Fruit fly (Drosophila melanogaster) whole organism, pupa: ENCODE data around the gene CG5934.

Experiments
- CG10348 ChIP-seq: fragments of 200-800 bp; sonication (Bioruptor generic); IDR thresholded peaks from 2 replicates; pipeline ENCODE4 v1.3.6; 2022; ENCODE audit warnings: missing biosample characterization, missing genetic modification characterization
- CG12605 ChIP-seq: fragments of 200-800 bp; sonication (Bioruptor generic); IDR thresholded peaks from 2 replicates; pipeline ENCODE4 v1.3.6; 2022; ENCODE audit warnings: missing biosample characterization, missing genetic modification characterization
- CG13204 ChIP-seq: fragments of 200-800 bp; sonication (Bioruptor generic); optimal IDR thresholded peaks from 2 replicates; lab custom pipeline; 2018; ENCODE audit warnings: missing biosample characterization, mild to moderate bottlenecking, missing genetic modification characterization, moderate library complexity
- CG14655 ChIP-seq: fragments of 200-800 bp; sonication (Bioruptor generic); optimal IDR thresholded peaks from 3 replicates; lab custom pipeline; 2017; ENCODE audit warnings: mild to moderate bottlenecking, missing biosample characterization, missing genetic modification reagents, missing genetic modification characterization
- CG15710 ChIP-seq: fragments of 200-800 bp; sonication (Bioruptor generic); optimal IDR thresholded peaks from 2 replicates; lab custom pipeline; 2018; ENCODE audit warnings: missing biosample characterization, mild to moderate bottlenecking, missing genetic modification characterization, moderate library complexity
- CG17806 ChIP-seq: fragments of 200-800 bp; sonication (Bioruptor generic); optimal IDR thresholded peaks from 2 replicates; lab custom pipeline; 2018; ENCODE audit warnings: missing biosample characterization, mild to moderate bottlenecking, missing genetic modification characterization, moderate library complexity
- CG32121 ChIP-seq: fragments of 200-800 bp; sonication (Bioruptor generic); IDR thresholded peaks from 2 replicates; pipeline ENCODE4 v1.3.6; 2022; ENCODE audit warnings: missing biosample characterization, missing genetic modification characterization
- CG34367 ChIP-seq: fragments of 200-800 bp; sonication (Bioruptor generic); optimal IDR thresholded peaks from 2 replicates; lab custom pipeline; 2018; ENCODE audit warnings: missing biosample characterization, mild to moderate bottlenecking, missing genetic modification characterization
- CG4496 ChIP-seq: fragments of 200-800 bp; sonication (Bioruptor generic); IDR thresholded peaks from 3 replicates; pipeline ENCODE4 v1.3.6; 2022; ENCODE audit warnings: missing biosample characterization, missing genetic modification characterization
- CG8159 ChIP-seq: fragments of 200-800 bp; sonication (Bioruptor generic); optimal IDR thresholded peaks from 3 replicates; lab custom pipeline; 2018; ENCODE audit warnings: missing biosample characterization, mild to moderate bottlenecking, missing genetic modification characterization, moderate library complexity
- CG8301 ChIP-seq: fragments of 200-800 bp; sonication (Bioruptor generic); optimal IDR thresholded peaks from 2 replicates; lab custom pipeline; 2018; ENCODE audit warnings: missing biosample characterization, mild to moderate bottlenecking, missing genetic modification characterization
- CG9948 ChIP-seq: fragments of 200-800 bp; sonication (Bioruptor generic); optimal IDR thresholded peaks from 2 replicates; lab custom pipeline; 2018; ENCODE audit warnings: missing biosample characterization, mild to moderate bottlenecking, missing genetic modification characterization, moderate library complexity
- D1 ChIP-seq: fragments of 200-800 bp; sonication (Bioruptor generic); optimal IDR thresholded peaks from 2 replicates; lab custom pipeline; 2018; ENCODE audit warnings: missing biosample characterization, mild to moderate bottlenecking, missing genetic modification characterization, moderate library complexity
- EcR ChIP-seq: fragments of 200-800 bp; sonication (Bioruptor generic); optimal IDR thresholded peaks from 3 replicates; lab custom pipeline; 2019; ENCODE audit warnings: missing biosample characterization, missing genetic modification characterization, mild to moderate bottlenecking, moderate library complexity, missing genetic modification reagents
- Ets98B ChIP-seq: fragments of 200-800 bp; sonication (Bioruptor generic); IDR thresholded peaks from 2 replicates; pipeline ENCODE4 v1.3.6; 2022; ENCODE audit warnings: missing biosample characterization, missing genetic modification characterization
- Pif1A ChIP-seq: fragments of 200-800 bp; sonication (Bioruptor generic); optimal IDR thresholded peaks from 3 replicates; lab custom pipeline; 2016; ENCODE audit warnings: missing biosample characterization, missing genetic modification characterization
- Pif1B ChIP-seq: fragments of 200-800 bp; sonication (Bioruptor generic); optimal IDR thresholded peaks from 3 replicates; lab custom pipeline; 2016; ENCODE audit warnings: missing biosample characterization, missing genetic modification characterization
- Snoo ChIP-seq: fragments of 200-800 bp; sonication (Bioruptor generic); optimal IDR thresholded peaks from 3 replicates; lab custom pipeline; 2017; ENCODE audit warnings: missing biosample characterization, mild to moderate bottlenecking, missing genetic modification characterization, inconsistent platforms
- fd96Ca ChIP-seq: fragments of 200-800 bp; sonication (Bioruptor generic); IDR thresholded peaks from 3 replicates; pipeline ENCODE4 v1.3.6; 2022; ENCODE audit warnings: missing biosample characterization, missing genetic modification characterization
- gl ChIP-seq: fragments of 200-800 bp; sonication (Bioruptor generic); optimal IDR thresholded peaks from 2 replicates; lab custom pipeline; 2018; ENCODE audit warnings: missing biosample characterization, mild to moderate bottlenecking, missing genetic modification characterization
- rn ChIP-seq: fragments of 200-800 bp; sonication (Bioruptor generic); IDR thresholded peaks from 2 replicates; pipeline ENCODE4 v1.3.6; 2022; ENCODE audit warnings: missing biosample characterization, missing genetic modification characterization

The CG5934 gene

DNA sequence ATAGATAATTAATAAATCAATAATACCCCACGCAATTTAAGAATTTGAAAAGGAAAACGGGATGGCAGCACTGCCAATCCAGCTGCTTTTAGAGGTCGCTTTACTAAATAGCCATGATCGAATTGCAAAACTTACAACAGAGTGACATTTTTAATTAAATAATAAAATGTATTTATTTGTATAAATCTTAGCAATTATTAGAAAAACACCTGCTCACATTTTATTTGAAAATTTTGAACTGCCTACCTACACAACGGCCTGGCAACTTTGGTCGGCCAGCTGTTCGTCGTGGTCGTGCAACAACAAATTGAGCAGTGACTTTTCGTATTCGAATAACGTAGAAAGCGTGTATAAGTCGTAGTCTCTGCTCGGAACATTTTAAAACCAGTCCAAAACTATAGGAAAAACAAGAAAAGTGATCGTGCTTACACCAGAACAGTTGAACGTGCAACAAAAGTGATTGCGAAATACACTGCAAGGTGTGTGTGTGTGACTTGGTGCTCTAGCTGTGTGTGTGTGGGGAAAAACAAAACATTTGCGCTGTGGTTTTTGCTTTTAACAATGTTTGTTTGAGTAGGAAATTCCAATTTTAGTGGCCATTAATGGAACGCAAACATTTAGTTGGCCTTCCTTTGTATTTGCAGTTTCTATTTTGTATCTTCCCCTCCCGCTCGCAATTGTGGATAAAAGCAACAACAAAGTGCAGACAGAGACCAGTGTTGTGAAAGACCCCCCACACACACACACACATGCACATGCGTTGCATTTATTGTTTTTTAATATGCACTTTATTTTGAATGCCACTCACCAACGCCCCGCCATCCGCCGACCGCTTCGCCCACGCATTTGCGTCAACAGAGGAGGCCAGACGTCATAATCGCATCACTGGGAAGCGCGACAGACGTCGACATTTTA, 1.3 kb downstream of the CG5934 start, which contains the start of gene CG5938:
CG5938 (plus strand) TSS at position 262 of the 915 bp plus-strand sequence.
- no peak for TF ChIP-seq CG17806 (tag; lab: Kevin White, UChicago)
- peak; percentile 37 for TF ChIP-seq gl
- peak; percentile 63 for TF ChIP-seq fd96Ca (GFP tag; lab: Robert Waterston, UW)
- peak; percentile 22 for TF ChIP-seq CG8301
- peak; percentile 19 for TF ChIP-seq CG13204 (GFP tag; lab: Kevin White, UChicago)
- TF ChIP-seq Pif1A (GFP tag; lab: Kevin White, UChicago) = peak; percentile 17
- TF ChIP-seq Pif1B (GFP tag; lab: Kevin White, UChicago) = peak; percentile 41
- no peak for TF ChIP-seq D1 (tag; lab: Kevin White, UChicago)
- no peak for TF ChIP-seq CG32121 (GFP tag; lab: Robert Waterston, UW)
- peak; percentile 21; the same call in 1 of the 2 replicates for TF ChIP-seq rn (GFP tag; lab: Robert Waterston, UW)
- TF ChIP-seq CG34367 (tag; lab: Kevin White, UChicago) = peak; percentile 34
- peak; percentile 19 for TF ChIP-seq EcR (GFP tag; lab: Kevin White, UChicago)
- peak; percentile 64; the same call in 2 of the 3 replicates for TF ChIP-seq CG4496 (GFP tag; lab: Robert Waterston, UW)
- no peak for TF ChIP-seq CG15710 (tag; lab: Kevin White, UChicago)
- peak; percentile 49; the same call in 1 of the 2 replicates for TF ChIP-seq Ets98B
- peak; percentile 15 for TF ChIP-seq CG8159
- peak; percentile 18 for TF ChIP-seq CG14655 (GFP tag; lab: Kevin White, UChicago)
- peak; percentile 1 for TF ChIP-seq Snoo (tag; lab: Kevin White, UChicago)
- no peak for TF ChIP-seq CG10348 (GFP tag; lab: Robert Waterston, UW)
- TF ChIP-seq CG12605 (GFP tag; lab: Robert Waterston, UW) = no peak; the same call in 1 of the 2 replicates
- no peak for TF ChIP-seq CG9948

- TF ChIP-seq CG17806 (tag; lab: Kevin White, UChicago) (no peak), CG12605 (GFP tag; lab: Robert Waterston, UW) (peak; percentile 75)
Observed at dm6 chr3R:27279478-27279877, 6.0 kb downstream of the CG5934 start.

DNA sequence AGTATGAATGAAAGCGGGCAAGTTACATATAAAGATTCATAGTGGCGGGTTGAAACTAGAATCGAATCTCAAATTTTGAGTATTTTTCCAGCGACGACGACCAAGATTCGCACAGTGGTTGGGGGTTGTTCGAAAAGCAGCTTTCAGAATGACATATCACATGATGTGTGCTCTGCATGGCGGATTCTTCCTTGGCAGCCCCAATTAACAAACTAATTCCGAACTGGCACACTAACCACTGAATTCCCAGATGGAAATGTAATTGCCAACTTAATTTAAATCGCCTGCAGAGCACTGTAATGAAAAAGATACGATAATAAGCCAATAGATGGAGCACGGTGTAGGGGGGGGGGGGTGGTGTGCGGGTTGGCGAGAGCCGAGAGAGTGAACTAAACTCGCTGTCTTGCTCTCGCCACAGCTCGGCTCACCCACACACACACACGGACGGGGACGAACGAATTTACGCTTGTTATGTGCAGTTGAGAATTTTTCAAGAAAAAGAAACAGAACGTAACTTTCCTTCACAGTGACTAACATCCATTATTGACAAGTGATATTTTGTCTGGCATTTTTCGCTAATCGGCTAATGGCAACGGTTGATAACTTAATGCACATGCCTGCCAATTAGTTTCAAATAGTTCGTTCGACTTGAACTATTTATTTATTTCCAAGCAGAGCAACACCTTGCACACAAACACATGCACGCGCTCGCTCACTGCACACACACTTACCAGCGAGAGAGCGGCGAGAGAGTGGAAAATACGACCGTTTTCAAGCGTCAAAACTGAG, 7.7 kb downstream of the CG5934 start:
- TF ChIP-seq CG9948 (peak; percentile 97), CG34367 (tag; lab: Kevin White, UChicago) (peak; percentile 98), CG10348 (GFP tag; lab: Robert Waterston, UW) (peak; percentile 96), rn (GFP tag; lab: Robert Waterston, UW) (peak; percentile 94), CG13204 (GFP tag; lab: Kevin White, UChicago) (peak; percentile 92), Pif1B (GFP tag; lab: Kevin White, UChicago) (peak; percentile 98), Snoo (tag; lab: Kevin White, UChicago) (peak; percentile 96), D1 (tag; lab: Kevin White, UChicago) (no peak), Pif1A (GFP tag; lab: Kevin White, UChicago) (peak; percentile 98), fd96Ca (GFP tag; lab: Robert Waterston, UW) (peak; percentile 99), CG8159 (peak; percentile 97), CG17806 (tag; lab: Kevin White, UChicago) (peak; percentile 98), EcR (GFP tag; lab: Kevin White, UChicago) (peak; percentile 36), Ets98B (peak; percentile 98), CG15710 (tag; lab: Kevin White, UChicago) (peak; percentile 96), gl (peak; percentile 94), CG32121 (GFP tag; lab: Robert Waterston, UW) (peak; percentile 97), CG14655 (GFP tag; lab: Kevin White, UChicago) (peak; percentile 97), CG8301 (peak; percentile 97), CG4496 (GFP tag; lab: Robert Waterston, UW) (peak; percentile 99), CG12605 (GFP tag; lab: Robert Waterston, UW) (peak; percentile 97)

DNA sequence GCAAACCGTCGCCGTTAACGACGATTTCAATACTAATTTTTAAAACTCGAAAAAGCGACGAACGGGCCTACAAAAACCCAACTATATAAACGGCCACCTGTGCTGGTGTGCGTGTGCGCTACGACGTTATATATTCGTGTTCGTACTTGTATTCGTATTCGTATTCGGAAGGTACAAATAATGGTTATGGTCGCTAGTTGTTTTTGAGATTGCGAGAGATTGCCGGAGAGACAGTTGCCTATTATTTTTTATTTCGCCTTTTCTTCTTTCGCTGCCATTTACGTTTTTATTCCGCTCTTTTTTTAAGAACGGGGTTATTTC, 8.3 kb downstream of the CG5934 start:
- TF ChIP-seq CG8301 = no peak
- no peak for TF ChIP-seq Snoo (tag; lab: Kevin White, UChicago)
- TF ChIP-seq CG34367 (tag; lab: Kevin White, UChicago) = no peak
- no peak for TF ChIP-seq CG32121 (GFP tag; lab: Robert Waterston, UW)
- TF ChIP-seq gl = no peak
- no peak for TF ChIP-seq Pif1A (GFP tag; lab: Kevin White, UChicago)
- no peak for TF ChIP-seq CG8159
- no peak for TF ChIP-seq CG4496 (GFP tag; lab: Robert Waterston, UW)
- TF ChIP-seq CG17806 (tag; lab: Kevin White, UChicago) = no peak
- TF ChIP-seq CG12605 (GFP tag; lab: Robert Waterston, UW) = no peak
- TF ChIP-seq CG15710 (tag; lab: Kevin White, UChicago) = no peak
- TF ChIP-seq Pif1B (GFP tag; lab: Kevin White, UChicago) = no peak

dm6 chr3R:27282286-27282685, 8.8 kb downstream of the CG5934 start, which contains the start of gene mrt:
TSS of gene mrt (minus strand) at chr3R:27282661.
- TF ChIP-seq CG8301 (peak; percentile 50), gl (no peak), CG8159 (peak; percentile 56), CG34367 (tag; lab: Kevin White, UChicago) (peak; percentile 26), D1 (tag; lab: Kevin White, UChicago) (no peak), CG12605 (GFP tag; lab: Robert Waterston, UW) (no peak), rn (GFP tag; lab: Robert Waterston, UW) (no peak), CG32121 (GFP tag; lab: Robert Waterston, UW) (peak; percentile 61; the same call in 1 of the 2 replicates), CG15710 (tag; lab: Kevin White, UChicago) (peak; percentile 58), Pif1B (GFP tag; lab: Kevin White, UChicago) (peak; percentile 32), Pif1A (GFP tag; lab: Kevin White, UChicago) (peak; percentile 71), Ets98B (peak; percentile 41), Snoo (tag; lab: Kevin White, UChicago) (peak; percentile 19), CG13204 (GFP tag; lab: Kevin White, UChicago) (no peak), EcR (GFP tag; lab: Kevin White, UChicago) (no peak), CG17806 (tag; lab: Kevin White, UChicago) (peak; percentile 36), CG9948 (peak; percentile 53), CG4496 (GFP tag; lab: Robert Waterston, UW) (0 out of 3 replicates have a peak, but pooled peaks have one; percentile 35), fd96Ca (GFP tag; lab: Robert Waterston, UW) (peak; percentile 67), CG14655 (GFP tag; lab: Kevin White, UChicago) (peak; percentile 61), CG10348 (GFP tag; lab: Robert Waterston, UW) (no peak)
